Worm (Caenorhabditis elegans) whole organism, L1 larva: ENCODE measurements around the gene latd-1.

Experiments used
- C04F5.9 ChIP-seq: sonication (generic microtip); optimal IDR thresholded peaks from 2 replicates; lab custom pipeline; 2016; ENCODE audit warnings: missing genetic modification characterization, missing compliant biosample characterization
- C16A3.4 ChIP-seq: fragments of 150-350 bp; optimal IDR thresholded peaks from 2 replicates; lab custom pipeline; 2014; ENCODE audit warnings: missing biosample characterization, missing genetic modification characterization
- C34B4.2 ChIP-seq: sonication (generic microtip); optimal IDR thresholded peaks from 2 replicates; lab custom pipeline; 2017; ENCODE audit warnings: mild to moderate bottlenecking, missing genetic modification characterization, missing compliant biosample characterization
- Y116A8C.19 ChIP-seq: sonication (generic microtip); optimal IDR thresholded peaks from 2 replicates; lab custom pipeline; 2016; ENCODE audit warnings: missing compliant biosample characterization, missing genetic modification characterization, borderline replicate concordance
- aha-1 ChIP-seq: fragments of 150-350 bp; optimal IDR thresholded peaks from 2 replicates; lab custom pipeline; 2014; ENCODE audit warnings: missing biosample characterization, missing genetic modification characterization
- aly-2 ChIP-seq: fragments of 150-350 bp; optimal IDR thresholded peaks from 2 replicates; lab custom pipeline; 2014; ENCODE audit warnings: missing biosample characterization, missing genetic modification characterization
- ama-1 ChIP-seq: fragments of 150-350 bp; optimal IDR thresholded peaks from 2 replicates; lab custom pipeline; 2014
- ces-1 ChIP-seq: fragments of 150-350 bp; optimal IDR thresholded peaks from 2 replicates; lab custom pipeline; 2014; ENCODE audit warnings: missing biosample characterization, missing genetic modification reagents, missing genetic modification characterization
- efl-1 ChIP-seq, 4 experiments: fragments of 150-350 bp; optimal IDR thresholded peaks in 3 of 4; peaks in 1 of 4; 1 replicate in 1 of 4; 2 replicates in 3 of 4; lab custom pipeline; 2014; ENCODE audit warnings: missing biosample characterization in 2 of 4, missing genetic modification characterization in 2 of 4, missing genetic modification reagents in 2 of 4
- egl-13 ChIP-seq: sonication (generic microtip); optimal IDR thresholded peaks from 2 replicates; lab custom pipeline; 2016; ENCODE audit warnings: missing genotype, missing genetic modification reagents, missing genetic modification characterization, missing compliant biosample characterization
- egl-27 ChIP-seq, 2 experiments: fragments of 150-350 bp in 1 of 2; sonication (generic microtip); optimal IDR thresholded peaks; 3 replicates each; lab custom pipeline; 2017 to 2018; ENCODE audit warnings: missing biosample characterization in 2 of 2, missing genetic modification characterization in 2 of 2, missing genetic modification reagents in 2 of 2
- fos-1 ChIP-seq: fragments of 150-350 bp; optimal IDR thresholded peaks from 2 replicates; lab custom pipeline; 2014; ENCODE audit warnings: missing biosample characterization, missing genetic modification characterization
- grh-1 ChIP-seq: fragments of 200-800 bp; sonication (Bioruptor generic); IDR thresholded peaks from 2 replicates; pipeline ENCODE4 v1.3.6; 2022; ENCODE audit warnings: missing genetic modification reagents, missing genetic modification characterization, missing compliant biosample characterization
- hlh-17 ChIP-seq: fragments of 200-800 bp; sonication (Bioruptor generic); optimal IDR thresholded peaks from 2 replicates; lab custom pipeline; 2018; ENCODE audit warnings: missing genetic modification characterization, mild to moderate bottlenecking, missing compliant biosample characterization, moderate library complexity, borderline replicate concordance
- hlh-4 ChIP-seq: sonication (generic microtip); optimal IDR thresholded peaks from 2 replicates; lab custom pipeline; 2016; ENCODE audit warnings: mild to moderate bottlenecking, missing genetic modification characterization, missing compliant biosample characterization
- hpl-2 ChIP-seq: fragments of 150-350 bp; optimal IDR thresholded peaks from 2 replicates; lab custom pipeline; 2014; ENCODE audit warnings: missing biosample characterization, missing genetic modification reagents, missing genetic modification characterization
- irx-1 ChIP-seq: sonication (generic microtip); optimal IDR thresholded peaks from 2 replicates; lab custom pipeline; 2016; ENCODE audit warnings: missing genetic modification characterization, missing compliant biosample characterization
- isw-1 ChIP-seq: fragments of 200-800 bp; sonication (Bioruptor generic); IDR thresholded peaks from 2 replicates; pipeline ENCODE4 v1.3.6; 2022; ENCODE audit warnings: missing genetic modification characterization, missing compliant biosample characterization
- lin-14 ChIP-seq: fragments of 200-800 bp; sonication (Bioruptor generic); optimal IDR thresholded peaks from 2 replicates; lab custom pipeline; 2018; ENCODE audit warnings: mild to moderate bottlenecking, missing genetic modification characterization, moderate library complexity, missing compliant biosample characterization
- lin-15B ChIP-seq: fragments of 150-350 bp; sonication (generic microtip); optimal IDR thresholded peaks from 3 replicates; lab custom pipeline; 2014; ENCODE audit warnings: missing biosample characterization, missing genetic modification characterization
- lsy-2 ChIP-seq, 2 experiments: fragments of 150-350 bp; optimal IDR thresholded peaks; 2 replicates each; lab custom pipeline; 2014; ENCODE audit warnings: missing biosample characterization in 2 of 2, missing genetic modification characterization in 2 of 2
- mab-9 ChIP-seq: fragments of 200-800 bp; sonication (Bioruptor generic); IDR thresholded peaks from 2 replicates; pipeline ENCODE4 v1.3.6; 2022; ENCODE audit warnings: missing genetic modification reagents, missing genetic modification characterization, missing compliant biosample characterization
- mdl-1 ChIP-seq, 2 experiments: fragments of 150-350 bp; optimal IDR thresholded peaks; 2 replicates each; lab custom pipeline; 2014 to 2017; ENCODE audit warnings: missing biosample characterization in 2 of 2, missing genetic modification characterization in 2 of 2, inconsistent platforms in 1 of 2
- mef-2 ChIP-seq: fragments of 150-350 bp; optimal IDR thresholded peaks from 2 replicates; lab custom pipeline; 2014; ENCODE audit warnings: missing biosample characterization, missing genetic modification characterization
- nhr-19 ChIP-seq: fragments of 200-800 bp; sonication (Bioruptor generic); conservative IDR thresholded peaks from 2 replicates; pipeline ENCODE4 v1.3.6; 2022; ENCODE audit warnings: missing genetic modification characterization, missing compliant biosample characterization
- nhr-20 ChIP-seq: sonication (generic microtip); optimal IDR thresholded peaks from 2 replicates; lab custom pipeline; 2016; ENCODE audit warnings: mild to moderate bottlenecking, missing genetic modification characterization, missing compliant biosample characterization
- nhr-47 ChIP-seq: sonication (generic microtip); optimal IDR thresholded peaks from 2 replicates; lab custom pipeline; 2016; ENCODE audit warnings: mild to moderate bottlenecking, missing genetic modification characterization, moderate library complexity, missing compliant biosample characterization
- nhr-71 ChIP-seq: sonication (generic microtip); optimal IDR thresholded peaks from 2 replicates; lab custom pipeline; 2016; ENCODE audit warnings: mild to moderate bottlenecking, missing genetic modification characterization, moderate library complexity, missing compliant biosample characterization
- nhr-76 ChIP-seq: sonication (generic microtip); optimal IDR thresholded peaks from 2 replicates; lab custom pipeline; 2017; ENCODE audit warnings: missing biosample characterization, missing genetic modification characterization
- nhr-77 ChIP-seq: fragments of 150-350 bp; optimal IDR thresholded peaks from 2 replicates; lab custom pipeline; 2014; ENCODE audit warnings: missing biosample characterization, missing genetic modification characterization
- nhr-84 ChIP-seq: sonication (generic microtip); optimal IDR thresholded peaks from 2 replicates; lab custom pipeline; 2017; ENCODE audit warnings: missing biosample characterization, missing genetic modification characterization
- nhr-85 ChIP-seq: sonication (generic microtip); peaks from one replicate; lab custom pipeline; 2016; ENCODE audit warnings: missing genetic modification characterization, inconsistent platforms, missing compliant biosample characterization
- nhr-90 ChIP-seq: sonication (generic microtip); optimal IDR thresholded peaks from 2 replicates; lab custom pipeline; 2016; ENCODE audit warnings: mild to moderate bottlenecking, missing genetic modification characterization, missing compliant biosample characterization; ENCODE audit not compliant: poor library complexity
- pag-3 ChIP-seq: sonication (generic microtip); optimal IDR thresholded peaks from 2 replicates; lab custom pipeline; 2017; ENCODE audit warnings: missing genetic modification characterization, mild to moderate bottlenecking, missing compliant biosample characterization, antibody characterized with exemption, borderline replicate concordance; ENCODE audit not compliant: insufficient read depth
- pax-3 ChIP-seq: fragments of 200-800 bp; sonication (Bioruptor generic); optimal IDR thresholded peaks from 2 replicates; lab custom pipeline; 2018; ENCODE audit warnings: mild to moderate bottlenecking, missing genetic modification characterization, moderate library complexity, missing compliant biosample characterization
- pqm-1 ChIP-seq: sonication (generic microtip); optimal IDR thresholded peaks from 3 replicates; lab custom pipeline; 2017; ENCODE audit warnings: missing biosample characterization, missing genetic modification characterization
- rnt-1 ChIP-seq: sonication (generic microtip); optimal IDR thresholded peaks from 2 replicates; lab custom pipeline; 2016; ENCODE audit warnings: mild to moderate bottlenecking, missing genetic modification characterization, moderate library complexity, missing compliant biosample characterization
- skn-1 ChIP-seq: fragments of 150-350 bp; optimal IDR thresholded peaks from 2 replicates; lab custom pipeline; 2014; ENCODE audit warnings: missing biosample characterization, missing genetic modification characterization
- snu-23 ChIP-seq: sonication (generic microtip); optimal IDR thresholded peaks from 2 replicates; lab custom pipeline; 2016; ENCODE audit warnings: missing genetic modification characterization, missing compliant biosample characterization
- sptf-1 ChIP-seq: fragments of 150-350 bp; optimal IDR thresholded peaks from 2 replicates; lab custom pipeline; 2014; ENCODE audit warnings: missing biosample characterization, missing genetic modification characterization
- sup-37 ChIP-seq: fragments of 200-800 bp; sonication (Bioruptor generic); optimal IDR thresholded peaks from 2 replicates; lab custom pipeline; 2018; ENCODE audit warnings: mild to moderate bottlenecking, missing genetic modification characterization, missing compliant biosample characterization
- swsn-7 ChIP-seq: sonication (generic microtip); optimal IDR thresholded peaks from 2 replicates; lab custom pipeline; 2016; ENCODE audit warnings: missing genetic modification characterization, missing compliant biosample characterization
- unc-86 ChIP-seq: sonication (generic microtip); optimal IDR thresholded peaks from 2 replicates; lab custom pipeline; 2016; ENCODE audit warnings: missing genetic modification characterization, missing compliant biosample characterization
- vab-15 ChIP-seq: sonication (generic microtip); optimal IDR thresholded peaks from 2 replicates; lab custom pipeline; 2017; ENCODE audit warnings: missing genotype, mild to moderate bottlenecking, missing genetic modification characterization, missing compliant biosample characterization
- xbp-1 ChIP-seq: sonication (generic microtip); optimal IDR thresholded peaks from 2 replicates; lab custom pipeline; 2016; ENCODE audit warnings: missing genetic modification characterization, missing compliant biosample characterization
- zag-1 ChIP-seq: fragments of 150-350 bp; optimal IDR thresholded peaks from 2 replicates; lab custom pipeline; 2014; ENCODE audit warnings: missing biosample characterization, missing genetic modification characterization
- zip-4 ChIP-seq: fragments of 200-800 bp; sonication (Bioruptor generic); optimal IDR thresholded peaks from 2 replicates; lab custom pipeline; 2018; ENCODE audit warnings: mild to moderate bottlenecking, missing genetic modification characterization, moderate library complexity, missing compliant biosample characterization
- ztf-4 ChIP-seq: fragments of 150-350 bp; optimal IDR thresholded peaks from 2 replicates; lab custom pipeline; 2014; ENCODE audit warnings: missing biosample characterization, missing genetic modification characterization

The latd-1 gene

ce11 chrX:7866493-7866892 is 31.1 kb downstream of the latd-1 start:
- TF ChIP-seq zag-1 (tag; lab: Kevin White, UChicago) (no peak), pqm-1 (tag; lab: Kevin White, UChicago) (no peak), nhr-71 (peak; percentile 50), skn-1 (no peak), rnt-1 (tag; lab: Kevin White, UChicago) (peak; percentile 49), ztf-4 (no peak), nhr-84 (tag; lab: Kevin White, UChicago) (no peak), ama-1 (no peak), egl-13 (tag; lab: Kevin White, UChicago) (no peak), nhr-90 (tag; lab: Kevin White, UChicago) (no peak), nhr-47 (tag; lab: Kevin White, UChicago) (no peak), pax-3 (tag; lab: Kevin White, UChicago) (no peak), pag-3 (no peak), mab-9 (no peak), hlh-4 (tag; lab: Kevin White, UChicago) (no peak), nhr-76 (tag; lab: Kevin White, UChicago) (no peak), vab-15 (tag; lab: Kevin White, UChicago) (no peak), nhr-19 (0 out of 2 replicates have a peak, but pooled peaks have one; percentile 23), swsn-7 (tag; lab: Kevin White, UChicago) (no peak), C16A3.4 (no peak), isw-1 (no peak), sptf-1 (tag; lab: Kevin White, UChicago) (no peak), nhr-85 (tag; lab: Kevin White, UChicago) (no peak), hpl-2 (GFP tag; lab: Kevin White, UChicago) (no peak), irx-1 (tag; lab: Kevin White, UChicago) (no peak), mef-2 (tag; lab: Kevin White, UChicago) (no peak), lin-14 (GFP tag; lab: Kevin White, UChicago) (peak; percentile 70), efl-1 (optimal IDR thresholded peaks at IDR 0.05; lab: Kevin White, UChicago) (no peak), efl-1 (GFP tag; optimal IDR thresholded peaks at IDR 0.05 in 1 of 2; lab: Kevin White, UChicago) (peak in 1 of 2 experiments; percentile 39), aly-2 (tag; lab: Kevin White, UChicago) (no peak), sup-37 (no peak), fos-1 (tag; lab: Kevin White, UChicago) (no peak), egl-27 (tag; optimal IDR thresholded peaks at IDR 0.05; lab: Kevin White, UChicago) (no peak), nhr-20 (tag; lab: Kevin White, UChicago) (no peak), lin-15B (no peak), mdl-1 (tag; optimal IDR thresholded peaks at IDR 0.05; lab: Kevin White, UChicago) (no peak)

- no peak for TF ChIP-seq snu-23 (GFP tag; lab: Kevin White, UChicago)
- no peak for TF ChIP-seq grh-1
- no peak for TF ChIP-seq ama-1
- TF ChIP-seq nhr-77 (tag; lab: Kevin White, UChicago) = no peak
- TF ChIP-seq zip-4 (GFP tag; lab: Kevin White, UChicago) = no peak
- no peak for TF ChIP-seq C04F5.9 (tag; lab: Kevin White, UChicago)
- no peak for TF ChIP-seq sptf-1 (tag; lab: Kevin White, UChicago)
- no peak for TF ChIP-seq xbp-1 (tag; lab: Kevin White, UChicago)
- TF ChIP-seq isw-1 = no peak
- TF ChIP-seq ces-1 (GFP tag; lab: Kevin White, UChicago) = no peak
- TF ChIP-seq C34B4.2 = no peak
- TF ChIP-seq aha-1 (tag; lab: Kevin White, UChicago) = no peak
- TF ChIP-seq mab-9 = no peak
- no peak for TF ChIP-seq vab-15 (tag; lab: Kevin White, UChicago)
- TF ChIP-seq ztf-4 = no peak
- TF ChIP-seq pax-3 (tag; lab: Kevin White, UChicago) = no peak
- TF ChIP-seq unc-86 = no peak
- no peak for TF ChIP-seq lsy-2 (tag; optimal IDR thresholded peaks at IDR 0.05; lab: Kevin White, UChicago)
- TF ChIP-seq Y116A8C.19 = no peak
- no peak for TF ChIP-seq hlh-17 (GFP tag; lab: Kevin White, UChicago)
- TF ChIP-seq, all 84 proteins: peak for 0
Observed at ce11 chrX:7847413-7847812, 50.2 kb downstream of the latd-1 start, which contains the start of gene C54D2.6. C54D2.6 (minus strand) TSS chrX:7847513.
